Worm (Caenorhabditis elegans) whole organism, L1 larva: ENCODE measurements around the gene K05F1.1.

ENCODE experiments used
- C04F5.9 ChIP-seq: sonication (generic microtip); optimal IDR thresholded peaks from 2 replicates; lab custom pipeline; 2016; ENCODE audit warnings: missing genetic modification characterization, missing compliant biosample characterization
- Y116A8C.19 ChIP-seq: sonication (generic microtip); optimal IDR thresholded peaks from 2 replicates; lab custom pipeline; 2016; ENCODE audit warnings: missing compliant biosample characterization, missing genetic modification characterization, borderline replicate concordance
- alr-1 ChIP-seq: fragments of 200-800 bp; sonication (Bioruptor generic); optimal IDR thresholded peaks from 2 replicates; lab custom pipeline; 2018; ENCODE audit warnings: borderline replicate concordance, mild to moderate bottlenecking, missing genetic modification characterization, missing compliant biosample characterization
- ama-1 ChIP-seq: fragments of 150-350 bp; optimal IDR thresholded peaks from 2 replicates; lab custom pipeline; 2014
- blmp-1 ChIP-seq: fragments of 150-350 bp; optimal IDR thresholded peaks from 2 replicates; lab custom pipeline; 2014; ENCODE audit warnings: missing biosample characterization, missing genetic modification characterization
- ceh-63 ChIP-seq: fragments of 200-800 bp; sonication (Bioruptor generic); optimal IDR thresholded peaks from 2 replicates; lab custom pipeline; 2018; ENCODE audit warnings: mild to moderate bottlenecking, missing genetic modification characterization, missing compliant biosample characterization
- ceh-8 ChIP-seq: fragments of 200-800 bp; sonication (Bioruptor generic); optimal IDR thresholded peaks from 2 replicates; lab custom pipeline; 2018; ENCODE audit warnings: mild to moderate bottlenecking, missing genetic modification characterization, moderate library complexity, missing compliant biosample characterization
- ceh-82 ChIP-seq, 3 experiments: fragments of 150-350 bp in 1 of 3; sonication (generic microtip) in 2 of 3; optimal IDR thresholded peaks; 2 replicates each; lab custom pipeline; 2014 to 2017; ENCODE audit warnings: missing biosample characterization in 3 of 3, missing genetic modification characterization in 3 of 3
- ces-1 ChIP-seq: fragments of 150-350 bp; optimal IDR thresholded peaks from 2 replicates; lab custom pipeline; 2014; ENCODE audit warnings: missing biosample characterization, missing genetic modification reagents, missing genetic modification characterization
- dsc-1 ChIP-seq: sonication (generic microtip); optimal IDR thresholded peaks from 2 replicates; lab custom pipeline; 2016; ENCODE audit warnings: mild to moderate bottlenecking, missing genetic modification characterization, missing compliant biosample characterization
- efl-1 ChIP-seq, 4 experiments: fragments of 150-350 bp; optimal IDR thresholded peaks in 3 of 4; peaks in 1 of 4; 1 replicate in 1 of 4; 2 replicates in 3 of 4; lab custom pipeline; 2014; ENCODE audit warnings: missing biosample characterization in 2 of 4, missing genetic modification characterization in 2 of 4, missing genetic modification reagents in 2 of 4
- efl-3 ChIP-seq: fragments of 200-800 bp; sonication (Bioruptor generic); optimal IDR thresholded peaks from 2 replicates; lab custom pipeline; 2018; ENCODE audit warnings: mild to moderate bottlenecking, missing genetic modification characterization, missing compliant biosample characterization
- egl-13 ChIP-seq: sonication (generic microtip); optimal IDR thresholded peaks from 2 replicates; lab custom pipeline; 2016; ENCODE audit warnings: missing genotype, missing genetic modification reagents, missing genetic modification characterization, missing compliant biosample characterization
- elt-2 ChIP-seq: sonication (generic microtip); optimal IDR thresholded peaks from 2 replicates; lab custom pipeline; 2016; ENCODE audit warnings: missing genetic modification characterization, mild to moderate bottlenecking, inconsistent platforms, missing compliant biosample characterization, missing genetic modification reagents
- elt-3 ChIP-seq, 6 experiments: fragments of 150-350 bp in 1 of 6; sonication (generic microtip); optimal IDR thresholded peaks; 2 replicates each; lab custom pipeline; 2017 to 2018; ENCODE audit warnings: missing biosample characterization in 6 of 6, missing genetic modification characterization in 6 of 6, inconsistent platforms in 1 of 6
- ets-5 ChIP-seq: fragments of 200-800 bp; sonication (Bioruptor generic); IDR thresholded peaks from 2 replicates; pipeline ENCODE4 v1.3.6; 2022; ENCODE audit warnings: missing genetic modification characterization, missing compliant biosample characterization
- fos-1 ChIP-seq: fragments of 150-350 bp; optimal IDR thresholded peaks from 2 replicates; lab custom pipeline; 2014; ENCODE audit warnings: missing biosample characterization, missing genetic modification characterization
- grh-1 ChIP-seq: fragments of 200-800 bp; sonication (Bioruptor generic); IDR thresholded peaks from 2 replicates; pipeline ENCODE4 v1.3.6; 2022; ENCODE audit warnings: missing genetic modification reagents, missing genetic modification characterization, missing compliant biosample characterization
- hlh-4 ChIP-seq: sonication (generic microtip); optimal IDR thresholded peaks from 2 replicates; lab custom pipeline; 2016; ENCODE audit warnings: mild to moderate bottlenecking, missing genetic modification characterization, missing compliant biosample characterization
- hpl-2 ChIP-seq: fragments of 150-350 bp; optimal IDR thresholded peaks from 2 replicates; lab custom pipeline; 2014; ENCODE audit warnings: missing biosample characterization, missing genetic modification reagents, missing genetic modification characterization
- irx-1 ChIP-seq: sonication (generic microtip); optimal IDR thresholded peaks from 2 replicates; lab custom pipeline; 2016; ENCODE audit warnings: missing genetic modification characterization, missing compliant biosample characterization
- isw-1 ChIP-seq: fragments of 200-800 bp; sonication (Bioruptor generic); IDR thresholded peaks from 2 replicates; pipeline ENCODE4 v1.3.6; 2022; ENCODE audit warnings: missing genetic modification characterization, missing compliant biosample characterization
- lin-13 ChIP-seq: fragments of 150-350 bp; optimal IDR thresholded peaks from 2 replicates; lab custom pipeline; 2014; ENCODE audit warnings: missing biosample characterization, missing genetic modification reagents, missing genetic modification characterization
- lin-14 ChIP-seq: fragments of 200-800 bp; sonication (Bioruptor generic); optimal IDR thresholded peaks from 2 replicates; lab custom pipeline; 2018; ENCODE audit warnings: mild to moderate bottlenecking, missing genetic modification characterization, moderate library complexity, missing compliant biosample characterization
- lin-35 ChIP-seq, 2 experiments: fragments of 150-350 bp; optimal IDR thresholded peaks; 2 replicates each; lab custom pipeline; 2014; ENCODE audit warnings: missing biosample characterization in 2 of 2, missing genetic modification characterization in 2 of 2, missing genetic modification reagents in 2 of 2
- lir-3 ChIP-seq: sonication (generic microtip); optimal IDR thresholded peaks from 2 replicates; lab custom pipeline; 2016; ENCODE audit warnings: mild to moderate bottlenecking, missing genetic modification characterization, moderate library complexity, missing compliant biosample characterization; ENCODE audit not compliant: poor library complexity
- mab-9 ChIP-seq: fragments of 200-800 bp; sonication (Bioruptor generic); IDR thresholded peaks from 2 replicates; pipeline ENCODE4 v1.3.6; 2022; ENCODE audit warnings: missing genetic modification reagents, missing genetic modification characterization, missing compliant biosample characterization
- mep-1 ChIP-seq: fragments of 150-350 bp; optimal IDR thresholded peaks from 2 replicates; lab custom pipeline; 2014; ENCODE audit warnings: missing biosample characterization, missing genetic modification characterization
- nhr-12 ChIP-seq: sonication (generic microtip); optimal IDR thresholded peaks from 2 replicates; lab custom pipeline; 2017; ENCODE audit warnings: missing biosample characterization, missing genetic modification characterization
- nhr-19 ChIP-seq: fragments of 200-800 bp; sonication (Bioruptor generic); conservative IDR thresholded peaks from 2 replicates; pipeline ENCODE4 v1.3.6; 2022; ENCODE audit warnings: missing genetic modification characterization, missing compliant biosample characterization
- nhr-71 ChIP-seq: sonication (generic microtip); optimal IDR thresholded peaks from 2 replicates; lab custom pipeline; 2016; ENCODE audit warnings: mild to moderate bottlenecking, missing genetic modification characterization, moderate library complexity, missing compliant biosample characterization
- nhr-76 ChIP-seq: sonication (generic microtip); optimal IDR thresholded peaks from 2 replicates; lab custom pipeline; 2017; ENCODE audit warnings: missing biosample characterization, missing genetic modification characterization
- nhr-77 ChIP-seq: fragments of 150-350 bp; optimal IDR thresholded peaks from 2 replicates; lab custom pipeline; 2014; ENCODE audit warnings: missing biosample characterization, missing genetic modification characterization
- nhr-84 ChIP-seq: sonication (generic microtip); optimal IDR thresholded peaks from 2 replicates; lab custom pipeline; 2017; ENCODE audit warnings: missing biosample characterization, missing genetic modification characterization
- nhr-85 ChIP-seq: sonication (generic microtip); peaks from one replicate; lab custom pipeline; 2016; ENCODE audit warnings: missing genetic modification characterization, inconsistent platforms, missing compliant biosample characterization
- pag-3 ChIP-seq: sonication (generic microtip); optimal IDR thresholded peaks from 2 replicates; lab custom pipeline; 2017; ENCODE audit warnings: missing genetic modification characterization, mild to moderate bottlenecking, missing compliant biosample characterization, antibody characterized with exemption, borderline replicate concordance; ENCODE audit not compliant: insufficient read depth
- pqm-1 ChIP-seq: sonication (generic microtip); optimal IDR thresholded peaks from 3 replicates; lab custom pipeline; 2017; ENCODE audit warnings: missing biosample characterization, missing genetic modification characterization
- rnt-1 ChIP-seq: sonication (generic microtip); optimal IDR thresholded peaks from 2 replicates; lab custom pipeline; 2016; ENCODE audit warnings: mild to moderate bottlenecking, missing genetic modification characterization, moderate library complexity, missing compliant biosample characterization
- skn-1 ChIP-seq: fragments of 150-350 bp; optimal IDR thresholded peaks from 2 replicates; lab custom pipeline; 2014; ENCODE audit warnings: missing biosample characterization, missing genetic modification characterization
- snpc-4 ChIP-seq: fragments of 150-350 bp; optimal IDR thresholded peaks from 2 replicates; lab custom pipeline; 2014; ENCODE audit warnings: missing biosample characterization, missing genetic modification characterization
- snu-23 ChIP-seq: sonication (generic microtip); optimal IDR thresholded peaks from 2 replicates; lab custom pipeline; 2016; ENCODE audit warnings: missing genetic modification characterization, missing compliant biosample characterization
- sox-4 ChIP-seq: sonication (generic microtip); optimal IDR thresholded peaks from 2 replicates; lab custom pipeline; 2016; ENCODE audit warnings: missing genetic modification characterization, missing compliant biosample characterization
- sup-37 ChIP-seq: fragments of 200-800 bp; sonication (Bioruptor generic); optimal IDR thresholded peaks from 2 replicates; lab custom pipeline; 2018; ENCODE audit warnings: mild to moderate bottlenecking, missing genetic modification characterization, missing compliant biosample characterization
- tbx-2 ChIP-seq: sonication (generic microtip); optimal IDR thresholded peaks from 2 replicates; lab custom pipeline; 2016; ENCODE audit warnings: missing genetic modification characterization, missing compliant biosample characterization
- tlp-1 ChIP-seq: fragments of 150-350 bp; optimal IDR thresholded peaks from 2 replicates; lab custom pipeline; 2014; ENCODE audit warnings: missing biosample characterization, missing genetic modification characterization
- unc-130 ChIP-seq: fragments of 150-350 bp; optimal IDR thresholded peaks from 2 replicates; lab custom pipeline; 2017; ENCODE audit warnings: missing biosample characterization, missing genetic modification characterization, inconsistent platforms
- unc-98 ChIP-seq: fragments of 200-800 bp; sonication (Bioruptor generic); IDR thresholded peaks from 2 replicates; pipeline ENCODE4 v1.3.6; 2022; ENCODE audit warnings: missing genetic modification characterization, missing compliant biosample characterization
- zag-1 ChIP-seq: fragments of 150-350 bp; optimal IDR thresholded peaks from 2 replicates; lab custom pipeline; 2014; ENCODE audit warnings: missing biosample characterization, missing genetic modification characterization
- ztf-11 ChIP-seq, 2 experiments: sonication (generic microtip); optimal IDR thresholded peaks; 2 replicates each; lab custom pipeline; 2016 to 2017; ENCODE audit warnings: missing genetic modification characterization in 2 of 2, missing biosample characterization in 1 of 2, missing compliant biosample characterization in 1 of 2
- ztf-4 ChIP-seq: fragments of 150-350 bp; optimal IDR thresholded peaks from 2 replicates; lab custom pipeline; 2014; ENCODE audit warnings: missing biosample characterization, missing genetic modification characterization

K05F1.1 gene

DNA sequence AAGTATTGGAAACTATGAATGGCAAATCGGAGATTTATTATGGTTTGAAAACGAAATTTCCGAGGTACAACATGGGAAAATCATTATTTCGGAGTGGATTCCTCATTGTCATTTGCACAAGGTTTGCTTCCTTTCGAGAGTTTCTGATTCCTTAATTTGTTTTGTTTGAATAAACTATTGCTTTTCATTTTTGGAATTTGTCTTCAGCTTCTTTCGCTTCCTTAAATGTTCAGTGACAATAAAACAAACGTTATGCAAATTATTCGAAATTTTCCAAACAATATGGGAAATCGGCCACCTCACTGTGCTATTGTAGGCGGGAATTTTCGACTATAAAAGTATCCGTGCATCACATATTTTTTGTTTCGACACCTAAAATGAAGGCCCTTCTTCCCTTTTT, 40.7 kb downstream of the K05F1.1 start, which contains the start of gene nep-25:
Gene nep-25 (plus strand): TSS at position 375 of the 400 bp plus-strand sequence.
- no peak for TF ChIP-seq ceh-63 (GFP tag; lab: Kevin White, UChicago)
- TF ChIP-seq C04F5.9 (tag; lab: Kevin White, UChicago) = no peak
- no peak for TF ChIP-seq ztf-4 (tag; lab: Kevin White, UChicago)
- no peak for TF ChIP-seq ztf-11 (tag; optimal IDR thresholded peaks at IDR 0.05; lab: Kevin White, UChicago)
- no peak for TF ChIP-seq rnt-1
- TF ChIP-seq ces-1 (GFP tag; lab: Kevin White, UChicago) = no peak
- no peak for TF ChIP-seq mep-1
- TF ChIP-seq tbx-2 (tag; lab: Kevin White, UChicago) = no peak
- no peak for TF ChIP-seq nhr-77
- no peak for TF ChIP-seq alr-1 (tag; lab: Kevin White, UChicago)
- TF ChIP-seq sox-4 (tag; lab: Kevin White, UChicago) = no peak
- TF ChIP-seq skn-1 (tag; lab: Kevin White, UChicago) = no peak
- no peak for TF ChIP-seq pqm-1
- no peak for TF ChIP-seq pag-3
- no peak for TF ChIP-seq irx-1 (tag; lab: Kevin White, UChicago)
- TF ChIP-seq nhr-84 = no peak
- no peak for TF ChIP-seq lir-3 (tag; lab: Kevin White, UChicago)

DNA sequence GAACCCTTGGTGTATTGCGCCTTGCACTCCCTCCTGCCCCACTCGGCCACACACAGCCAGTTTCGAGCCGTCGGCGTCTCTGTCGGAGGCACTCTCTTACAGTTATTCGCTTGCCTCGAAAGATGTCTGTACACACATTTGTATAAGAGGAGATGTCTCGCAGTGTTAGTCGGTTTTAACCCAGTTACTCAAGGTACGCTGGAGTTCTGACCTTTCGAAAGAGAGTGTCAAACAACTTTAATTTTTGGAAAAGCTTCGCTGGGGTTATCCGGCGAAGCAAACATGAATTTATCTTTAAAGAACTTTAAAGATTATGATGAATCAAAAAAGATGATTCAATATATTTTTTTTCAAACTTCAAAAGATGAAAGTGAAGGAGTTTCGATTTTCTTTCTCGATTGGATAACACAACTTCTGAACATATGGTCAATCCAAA, 43.5 kb downstream of the K05F1.1 start:
- peak; percentile 99 for TF ChIP-seq nhr-77
- TF ChIP-seq dsc-1 (tag; lab: Kevin White, UChicago) = peak; percentile 100
- peak; percentile 80 for TF ChIP-seq nhr-76 (tag; lab: Kevin White, UChicago)
- TF ChIP-seq elt-3 (tag; optimal IDR thresholded peaks at IDR 0.05; lab: Kevin White, UChicago) = peak in 5 of 6 experiments; percentile 91 to 99 (median 95)
- TF ChIP-seq pag-3 = peak; percentile 79
- TF ChIP-seq ama-1 (lab: Kevin White, UChicago) = peak; percentile 100
- TF ChIP-seq efl-1 (optimal IDR thresholded peaks at IDR 0.05; lab: Kevin White, UChicago) = peak; percentile 92
- peak; percentile 77 to 98 for TF ChIP-seq efl-1 (GFP tag; optimal IDR thresholded peaks at IDR 0.05 in 1 of 2; lab: Kevin White, UChicago)
- TF ChIP-seq unc-98 (GFP tag; lab: Robert Waterston, UW) = peak; percentile 94
- peak; percentile 98 for TF ChIP-seq rnt-1
- TF ChIP-seq zag-1 = peak; percentile 99
- peak; percentile 84; the same call in 1 of the 2 replicates for TF ChIP-seq ets-5
- peak; percentile 73 for TF ChIP-seq tlp-1
- peak; percentile 99 for TF ChIP-seq isw-1 (GFP tag; lab: Robert Waterston, UW)
- peak; percentile 99 for TF ChIP-seq lin-14 (GFP tag; lab: Kevin White, UChicago)
- peak; percentile 99 for TF ChIP-seq grh-1 (GFP tag; lab: Robert Waterston, UW)
- peak; percentile 100 for TF ChIP-seq snpc-4 (tag; lab: Kevin White, UChicago)
- TF ChIP-seq hlh-4 (tag; lab: Kevin White, UChicago) = peak; percentile 79
- peak; percentile 99 for TF ChIP-seq sox-4 (tag; lab: Kevin White, UChicago)
- TF ChIP-seq sup-37 (GFP tag; lab: Kevin White, UChicago) = peak; percentile 99
- TF ChIP-seq pqm-1 = peak; percentile 76
- peak; percentile 98 for TF ChIP-seq fos-1 (tag; lab: Kevin White, UChicago)
- TF ChIP-seq snu-23 (GFP tag; lab: Kevin White, UChicago) = peak; percentile 100
- TF ChIP-seq nhr-19 (GFP tag; lab: Robert Waterston, UW) = peak; percentile 99
- peak; percentile 80 for TF ChIP-seq nhr-12 (tag; lab: Kevin White, UChicago)
- peak; percentile 100 for TF ChIP-seq nhr-71 (tag; lab: Kevin White, UChicago)
- TF ChIP-seq lin-35 (GFP tag; optimal IDR thresholded peaks at IDR 0.05; lab: Kevin White, UChicago) = peak; percentile 89 to 95
- TF ChIP-seq elt-2 (tag; lab: Kevin White, UChicago) = peak; percentile 100
- peak; percentile 95 to 98 (median 98) for TF ChIP-seq ceh-82 (tag; optimal IDR thresholded peaks at IDR 0.05; lab: Kevin White, UChicago)
- TF ChIP-seq nhr-85 = peak; percentile 100
- peak; percentile 99 for TF ChIP-seq egl-13 (tag; lab: Kevin White, UChicago)
- peak; percentile 99 for TF ChIP-seq mab-9
- TF ChIP-seq Y116A8C.19 (tag; lab: Kevin White, UChicago) = peak; percentile 48
- TF ChIP-seq unc-130 (tag; lab: Kevin White, UChicago) = peak; percentile 98
- peak; percentile 99 for TF ChIP-seq ceh-8
- TF ChIP-seq irx-1 (tag; lab: Kevin White, UChicago) = peak; percentile 100
- peak; percentile 93 to 98 for TF ChIP-seq ztf-11 (tag; optimal IDR thresholded peaks at IDR 0.05; lab: Kevin White, UChicago)
- TF ChIP-seq hpl-2 (GFP tag; lab: Kevin White, UChicago) = peak; percentile 99
- peak; percentile 89 for TF ChIP-seq blmp-1 (tag; lab: Kevin White, UChicago)
- peak; percentile 90 for TF ChIP-seq efl-3 (GFP tag; lab: Kevin White, UChicago)
- peak; percentile 97 for TF ChIP-seq lin-13 (GFP tag; lab: Kevin White, UChicago)
